Worm (Caenorhabditis elegans) whole organism, L2 larva: ENCODE data around the gene Y47D3A.20.

Source experiments
- C34F6.9 ChIP-seq: fragments of 150-350 bp; optimal IDR thresholded peaks from 2 replicates; lab custom pipeline; 2014; ENCODE audit warnings: missing biosample characterization, missing genetic modification characterization
- R02D3.7 ChIP-seq: fragments of 150-350 bp; optimal IDR thresholded peaks from 2 replicates; lab custom pipeline; 2014; ENCODE audit warnings: missing biosample characterization, missing genetic modification characterization
- Y55F3AM.14 ChIP-seq: fragments of 200-800 bp; sonication (Bioruptor generic); optimal IDR thresholded peaks from 2 replicates; lab custom pipeline; 2018; ENCODE audit warnings: mild to moderate bottlenecking, missing genetic modification characterization, missing compliant biosample characterization
- ZK546.5 ChIP-seq: sonication (generic microtip); optimal IDR thresholded peaks from 2 replicates; lab custom pipeline; 2017; ENCODE audit warnings: missing biosample characterization, missing genetic modification characterization
- alr-1 ChIP-seq: fragments of 150-350 bp; optimal IDR thresholded peaks from 2 replicates; lab custom pipeline; 2014; ENCODE audit warnings: missing biosample characterization, missing genetic modification characterization
- ama-1 ChIP-seq: fragments of 150-350 bp; optimal IDR thresholded peaks from 2 replicates; lab custom pipeline; 2018; ENCODE audit warnings: inconsistent platforms
- blmp-1 ChIP-seq: sonication (generic microtip); optimal IDR thresholded peaks from 2 replicates; lab custom pipeline; 2017; ENCODE audit warnings: missing genetic modification characterization, mild to moderate bottlenecking, missing compliant biosample characterization, antibody characterized with exemption, moderate library complexity; ENCODE audit not compliant: insufficient read depth
- crh-2 ChIP-seq: sonication (generic microtip); optimal IDR thresholded peaks from 2 replicates; lab custom pipeline; 2017; ENCODE audit warnings: missing biosample characterization, missing genetic modification characterization
- dmd-4 ChIP-seq: sonication (generic microtip); optimal IDR thresholded peaks from 2 replicates; lab custom pipeline; 2017; ENCODE audit warnings: missing biosample characterization, missing genetic modification characterization
- egl-27 ChIP-seq: sonication (generic microtip); optimal IDR thresholded peaks from 3 replicates; lab custom pipeline; 2017; ENCODE audit warnings: missing biosample characterization, missing genetic modification reagents, missing genetic modification characterization
- elt-3 ChIP-seq: sonication (generic microtip); optimal IDR thresholded peaks from 2 replicates; lab custom pipeline; 2017; ENCODE audit warnings: missing biosample characterization, missing genetic modification characterization
- fos-1 ChIP-seq: fragments of 150-350 bp; optimal IDR thresholded peaks from 2 replicates; lab custom pipeline; 2014; ENCODE audit warnings: missing biosample characterization, missing genetic modification characterization
- gmeb-1 ChIP-seq: fragments of 150-350 bp; optimal IDR thresholded peaks from 2 replicates; lab custom pipeline; 2014; ENCODE audit warnings: missing biosample characterization, missing genetic modification characterization
- lsy-2 ChIP-seq, 2 experiments: fragments of 150-350 bp in 1 of 2; sonication (generic microtip) in 1 of 2; optimal IDR thresholded peaks; 2 replicates each; lab custom pipeline; 2014 to 2017; ENCODE audit warnings: missing biosample characterization in 2 of 2, missing genetic modification characterization in 2 of 2
- mab-5 ChIP-seq: fragments of 150-350 bp; optimal IDR thresholded peaks from 2 replicates; lab custom pipeline; 2014; ENCODE audit warnings: missing biosample characterization, missing genetic modification characterization
- mbf-1 ChIP-seq: sonication (generic microtip); optimal IDR thresholded peaks from 2 replicates; lab custom pipeline; 2017; ENCODE audit warnings: missing biosample characterization, missing genetic modification characterization
- nhr-10 ChIP-seq: sonication (generic microtip); optimal IDR thresholded peaks from 2 replicates; lab custom pipeline; 2017; ENCODE audit warnings: missing biosample characterization, missing genetic modification characterization
- nhr-11 ChIP-seq: fragments of 150-350 bp; optimal IDR thresholded peaks from 2 replicates; lab custom pipeline; 2014; ENCODE audit warnings: missing biosample characterization, missing genetic modification characterization
- nhr-12 ChIP-seq: fragments of 150-350 bp; optimal IDR thresholded peaks from 2 replicates; lab custom pipeline; 2014; ENCODE audit warnings: missing biosample characterization, missing genetic modification characterization
- nhr-129 ChIP-seq: fragments of 150-350 bp; optimal IDR thresholded peaks from 2 replicates; lab custom pipeline; 2014; ENCODE audit warnings: missing biosample characterization, missing genetic modification characterization
- nhr-23 ChIP-seq: fragments of 150-350 bp; optimal IDR thresholded peaks from 2 replicates; lab custom pipeline; 2014; ENCODE audit warnings: missing biosample characterization, missing genetic modification reagents, missing genetic modification characterization
- nhr-237 ChIP-seq: fragments of 150-350 bp; optimal IDR thresholded peaks from 2 replicates; lab custom pipeline; 2014; ENCODE audit warnings: missing biosample characterization, missing genetic modification characterization
- nhr-77 ChIP-seq: fragments of 150-350 bp; optimal IDR thresholded peaks from 2 replicates; lab custom pipeline; 2014; ENCODE audit warnings: missing biosample characterization, missing genetic modification characterization
- peb-1 ChIP-seq: fragments of 150-350 bp; optimal IDR thresholded peaks from 2 replicates; lab custom pipeline; 2014; ENCODE audit warnings: missing biosample characterization, missing genetic modification characterization
- sem-4 ChIP-seq: fragments of 150-350 bp; optimal IDR thresholded peaks from 2 replicates; lab custom pipeline; 2014; ENCODE audit warnings: missing biosample characterization, missing genetic modification reagents, missing genetic modification characterization
- skn-1 ChIP-seq: sonication (generic microtip); optimal IDR thresholded peaks from 2 replicates; lab custom pipeline; 2017; ENCODE audit warnings: missing biosample characterization, missing genetic modification characterization
- sma-3 ChIP-seq: sonication (generic microtip); optimal IDR thresholded peaks from 2 replicates; lab custom pipeline; 2016; ENCODE audit warnings: missing genetic modification reagents, missing genetic modification characterization, missing compliant biosample characterization
- sma-9 ChIP-seq, 2 experiments: fragments of 150-350 bp in 1 of 2; sonication (generic microtip) in 1 of 2; optimal IDR thresholded peaks; 2 replicates each; lab custom pipeline; 2014 to 2016; ENCODE audit warnings: missing genetic modification characterization in 2 of 2, mild to moderate bottlenecking in 1 of 2, missing biosample characterization in 1 of 2, missing compliant biosample characterization in 1 of 2, missing genetic modification reagents in 1 of 2, moderate library complexity in 1 of 2
- snpc-4 ChIP-seq: fragments of 150-350 bp; optimal IDR thresholded peaks from 2 replicates; lab custom pipeline; 2014; ENCODE audit warnings: missing biosample characterization, missing genetic modification characterization
- unc-39 ChIP-seq: fragments of 150-350 bp; optimal IDR thresholded peaks from 2 replicates; lab custom pipeline; 2014; ENCODE audit warnings: missing biosample characterization, missing genetic modification characterization
- unc-55 ChIP-seq: fragments of 150-350 bp; sonication (generic microtip); optimal IDR thresholded peaks from 3 replicates; lab custom pipeline; 2014; ENCODE audit warnings: missing biosample characterization, missing genetic modification reagents, missing genetic modification characterization
- unc-62 ChIP-seq: fragments of 150-350 bp; optimal IDR thresholded peaks from 2 replicates; lab custom pipeline; 2014; ENCODE audit warnings: missing biosample characterization, missing genetic modification reagents, missing genetic modification characterization
- zag-1 ChIP-seq: fragments of 150-350 bp; optimal IDR thresholded peaks from 2 replicates; lab custom pipeline; 2014; ENCODE audit warnings: missing biosample characterization, missing genetic modification characterization
- ztf-1 ChIP-seq: fragments of 200-800 bp; sonication (Bioruptor generic); conservative IDR thresholded peaks from 2 replicates; pipeline ENCODE4 v1.3.6; 2022; ENCODE audit warnings: missing genetic modification characterization, missing compliant biosample characterization
- ztf-11 ChIP-seq: sonication (generic microtip); optimal IDR thresholded peaks from 2 replicates; lab custom pipeline; 2017; ENCODE audit warnings: missing biosample characterization, missing genetic modification characterization

Gene Y47D3A.20

ce11 chrIII:11274590-11275116 is at the start of gene Y47D3A.20:
TSS of gene Y47D3A.20 (plus strand) at chrIII:11275066.
- TF ChIP-seq nhr-129: no peak
- no peak for TF ChIP-seq unc-55 (GFP tag; lab: Kevin White, UChicago)
- no peak for TF ChIP-seq sma-9 (GFP tag; optimal IDR thresholded peaks at IDR 0.05; lab: Kevin White, UChicago)
- TF ChIP-seq sma-9 (tag; optimal IDR thresholded peaks at IDR 0.05; lab: Kevin White, UChicago): no peak

- TF ChIP-seq skn-1 (tag; lab: Kevin White, UChicago): no peak
- no peak for TF ChIP-seq snpc-4
- no peak for TF ChIP-seq ZK546.5 (tag; lab: Kevin White, UChicago)
- TF ChIP-seq mbf-1: no peak
- no peak for TF ChIP-seq crh-2 (tag; lab: Kevin White, UChicago)
- TF ChIP-seq lsy-2 (tag; optimal IDR thresholded peaks at IDR 0.05; lab: Kevin White, UChicago): no peak
- TF ChIP-seq R02D3.7 (tag; lab: Kevin White, UChicago): no peak
- no peak for TF ChIP-seq elt-3 (tag; lab: Kevin White, UChicago)
- TF ChIP-seq sem-4 (tag; lab: Kevin White, UChicago): no peak
- no peak for TF ChIP-seq ama-1 (lab: Kevin White, UChicago)
- no peak for TF ChIP-seq unc-62 (GFP tag; lab: Kevin White, UChicago)
- TF ChIP-seq, all 48 proteins: peak for 0
Measured at ce11 chrIII:11227025-11227424, 47.8 kb upstream of the Y47D3A.20 start, which contains the start of gene tbx-37. TSS of gene tbx-37 (minus strand) at chrIII:11227125.

- TF ChIP-seq dmd-4 (tag; lab: Kevin White, UChicago) (no peak), zag-1 (tag; lab: Kevin White, UChicago) (no peak), ama-1 (lab: Kevin White, UChicago) (no peak), fos-1 (no peak), nhr-237 (tag; lab: Kevin White, UChicago) (no peak)
Measured at ce11 chrIII:11230581-11230980, 44.3 kb upstream of the Y47D3A.20 start.

ce11 chrIII:11231408-11231807 is 43.5 kb upstream of the Y47D3A.20 start:
- TF ChIP-seq alr-1 (tag; lab: Kevin White, UChicago): no peak
- no peak for TF ChIP-seq C34F6.9 (tag; lab: Kevin White, UChicago)
- no peak for TF ChIP-seq lsy-2 (tag; optimal IDR thresholded peaks at IDR 0.05; lab: Kevin White, UChicago)
- TF ChIP-seq sma-9 (GFP tag; optimal IDR thresholded peaks at IDR 0.05; lab: Kevin White, UChicago): no peak
- no peak for TF ChIP-seq sma-9 (tag; optimal IDR thresholded peaks at IDR 0.05; lab: Kevin White, UChicago)
- TF ChIP-seq crh-2 (tag; lab: Kevin White, UChicago): no peak
- no peak for TF ChIP-seq nhr-77 (tag; lab: Kevin White, UChicago)
- TF ChIP-seq nhr-11 (tag; lab: Kevin White, UChicago): no peak
- no peak for TF ChIP-seq nhr-10 (tag; lab: Kevin White, UChicago)
- no peak for TF ChIP-seq ztf-11 (tag; lab: Kevin White, UChicago)
- no peak for TF ChIP-seq elt-3 (tag; lab: Kevin White, UChicago)
- TF ChIP-seq unc-39 (tag; lab: Kevin White, UChicago): no peak
- no peak for TF ChIP-seq nhr-12
- TF ChIP-seq ztf-1 (GFP tag; lab: Robert Waterston, UW): no peak
- no peak for TF ChIP-seq blmp-1 (tag; lab: Kevin White, UChicago)
- TF ChIP-seq sma-3 (GFP tag; lab: Kevin White, UChicago): no peak

- TF ChIP-seq Y55F3AM.14 (GFP tag; lab: Kevin White, UChicago) (no peak), nhr-11 (tag; lab: Kevin White, UChicago) (no peak), unc-62 (GFP tag; lab: Kevin White, UChicago) (no peak), nhr-23 (no peak), nhr-129 (no peak), mbf-1 (no peak), mab-5 (no peak), nhr-12 (no peak), peb-1 (tag; lab: Kevin White, UChicago) (no peak), unc-39 (tag; lab: Kevin White, UChicago) (no peak), gmeb-1 (tag; lab: Kevin White, UChicago) (no peak), nhr-10 (tag; lab: Kevin White, UChicago) (no peak), alr-1 (tag; lab: Kevin White, UChicago) (no peak), crh-2 (tag; lab: Kevin White, UChicago) (no peak), elt-3 (tag; lab: Kevin White, UChicago) (no peak), egl-27 (no peak), ztf-1 (GFP tag; lab: Robert Waterston, UW) (no peak), R02D3.7 (tag; lab: Kevin White, UChicago) (no peak)
Measured at ce11 chrIII:11231969-11232368, 42.9 kb upstream of the Y47D3A.20 start, which contains the start of gene elo-8. TSS of gene elo-8 (minus strand) at chrIII:11232069.
